Fruit fly (Drosophila melanogaster): Measurements from ENCODE around the gene CG3213.
A peak's percentile ranks its signal among the peaks of the same experiment; 100 is the strongest.

CG3213 gene

dm6 chr2L:3543062-3543461, 23.6 kb upstream of the CG3213 start (continued):
- TF ChIP-seq CG10274 (GFP tag; optimal IDR thresholded peaks at IDR 0.05) (no peak), Hr3 (GFP tag; optimal IDR thresholded peaks at IDR 0.05) (no peak), da (GFP tag; optimal IDR thresholded peaks at IDR 0.05) (no peak), CG6689 (GFP tag; IDR thresholded peaks at IDR 0.05) (no peak), sisA (GFP tag; IDR thresholded peaks at IDR 0.05) (no peak), caup (GFP tag; optimal IDR thresholded peaks at IDR 0.05; ENCODE audit: severe bottlenecking) (no peak), CG6813 (GFP tag; optimal IDR thresholded peaks at IDR 0.05) (no peak), phol (tag; optimal IDR thresholded peaks at IDR 0.05) (peak; percentile 24), Chrac-16 (GFP tag; optimal IDR thresholded peaks at IDR 0.05) (no peak), CG33557 (GFP tag; optimal IDR thresholded peaks at IDR 0.05) (no peak), eyg (GFP tag; optimal IDR thresholded peaks at IDR 0.05) (no peak), CG2120 (GFP tag; optimal IDR thresholded peaks at IDR 0.05) (no peak), CG7271 (tag; optimal IDR thresholded peaks at IDR 0.05) (no peak), CG17829 (tag; optimal IDR thresholded peaks at IDR 0.05) (peak; percentile 18), emc (GFP tag; optimal IDR thresholded peaks at IDR 0.05) (no peak), fd96Cb (tag; optimal IDR thresholded peaks at IDR 0.05) (peak; percentile 7), CG9609 (GFP tag; optimal IDR thresholded peaks at IDR 0.05) (no peak), CG3163 (GFP tag; optimal IDR thresholded peaks at IDR 0.05) (no peak), CG17328 (GFP tag; IDR thresholded peaks at IDR 0.05) (0 out of 2 replicates have a peak, but pooled peaks have one; percentile 6), sens (GFP tag) (peak; percentile 48), CHES-1-like (GFP tag; optimal IDR thresholded peaks at IDR 0.05) (no peak), dmrt11E (tag; optimal IDR thresholded peaks at IDR 0.05) (peak; percentile 45), zfh1 (GFP tag; IDR thresholded peaks at IDR 0.05) (0 out of 3 replicates have a peak, but pooled peaks have one; percentile 11), Med (GFP tag) (peak; percentile 28), tup (GFP tag; optimal IDR thresholded peaks at IDR 0.05) (no peak), BtbVII (GFP tag; optimal IDR thresholded peaks at IDR 0.05) (no peak), CG12391 (tag; optimal IDR thresholded peaks at IDR 0.05) (peak; percentile 8), vvl (GFP tag; IDR thresholded peaks at IDR 0.05) (0 out of 2 replicates have a peak, but pooled peaks have one; percentile 43), CG8765 (GFP tag; IDR thresholded peaks at IDR 0.05) (0 out of 2 replicates have a peak, but pooled peaks have one; percentile 15), Dref (GFP tag; IDR thresholded peaks at IDR 0.05) (no peak), CG17568 (GFP tag; optimal IDR thresholded peaks at IDR 0.05) (no peak), CG2712 (tag; optimal IDR thresholded peaks at IDR 0.05) (peak; percentile 53), hbn (GFP tag; IDR thresholded peaks at IDR 0.05; ENCODE audit: partially characterized antibody) (no peak), Hr39 (optimal IDR thresholded peaks at IDR 0.05) (no peak), CG14667 (GFP tag; IDR thresholded peaks at IDR 0.05) (no peak), CG1529 (GFP tag; optimal IDR thresholded peaks at IDR 0.05) (no peak), TFAM (GFP tag; optimal IDR thresholded peaks at IDR 0.05) (no peak), gem (tag; optimal IDR thresholded peaks at IDR 0.05) (peak; percentile 29), CG14710 (tag; optimal IDR thresholded peaks at IDR 0.05) (peak; percentile 16), ken (GFP tag; IDR thresholded peaks at IDR 0.05) (no peak), CG6254 (GFP tag; optimal IDR thresholded peaks at IDR 0.05) (peak; percentile 15), CG14965 (GFP tag; optimal IDR thresholded peaks at IDR 0.05; ENCODE audit: borderline replicate concordance) (no peak), bsh (GFP tag; optimal IDR thresholded peaks at IDR 0.05) (peak in 1 of 2 experiments; percentile 14), CG7839 (tag; optimal IDR thresholded peaks at IDR 0.05) (no peak), CG30403 (GFP tag; optimal IDR thresholded peaks at IDR 0.05) (no peak), CG17802 (tag; optimal IDR thresholded peaks at IDR 0.05) (no peak), CG8388 (GFP tag; optimal IDR thresholded peaks at IDR 0.05) (peak; percentile 4), CG10979 (tag; optimal IDR thresholded peaks at IDR 0.05) (peak; percentile 41), CG10565 (GFP tag; optimal IDR thresholded peaks at IDR 0.05) (no peak), Doc2 (GFP tag; IDR thresholded peaks at IDR 0.05) (no peak), amos (GFP tag; IDR thresholded peaks at IDR 0.05; ENCODE audit: partially characterized antibody) (no peak)

Measured in whole organism, embryonic.